Fruit fly (Drosophila melanogaster) whole organism, prepupa: ENCODE data around the gene CG8100.
A peak's percentile ranks its signal among the peaks of the same experiment; 100 is the strongest.

ENCODE experiments used
- CG10631 ChIP-seq: fragments of 200-800 bp; sonication (Bioruptor generic); optimal IDR thresholded peaks from 2 replicates; lab custom pipeline; 2016; ENCODE audit warnings: missing biosample characterization, missing genetic modification characterization
- CG10669 ChIP-seq: fragments of 200-800 bp; sonication (Bioruptor generic); optimal IDR thresholded peaks from 3 replicates; lab custom pipeline; 2018; ENCODE audit warnings: missing biosample characterization, mild to moderate bottlenecking, missing genetic modification characterization, moderate library complexity
- CG11294 ChIP-seq: fragments of 200-800 bp; sonication (Bioruptor generic); IDR thresholded peaks from 2 replicates; pipeline ENCODE4 v1.3.6; 2022; ENCODE audit warnings: missing biosample characterization, missing genetic modification characterization
- CG11902 ChIP-seq: fragments of 200-800 bp; sonication (Bioruptor generic); optimal IDR thresholded peaks from 3 replicates; lab custom pipeline; 2016; ENCODE audit warnings: missing biosample characterization, missing genetic modification characterization
- CG15336 ChIP-seq: fragments of 200-800 bp; sonication (Bioruptor generic); IDR thresholded peaks from 2 replicates; pipeline ENCODE4 v1.3.6; 2022; ENCODE audit warnings: missing biosample characterization, missing genetic modification characterization
- CG1621 ChIP-seq: fragments of 200-800 bp; sonication (Bioruptor generic); optimal IDR thresholded peaks from 3 replicates; lab custom pipeline; 2018; ENCODE audit warnings: missing biosample characterization, mild to moderate bottlenecking, missing genetic modification characterization
- CG16779 ChIP-seq: fragments of 200-800 bp; sonication (Bioruptor generic); optimal IDR thresholded peaks from 3 replicates; lab custom pipeline; 2017; ENCODE audit warnings: missing biosample characterization, mild to moderate bottlenecking, missing genetic modification characterization
- CG3032 ChIP-seq: fragments of 200-800 bp; optimal IDR thresholded peaks from 2 replicates; lab custom pipeline; 2019; ENCODE audit warnings: missing biosample characterization, mild to moderate bottlenecking, missing genetic modification characterization, moderate library complexity
- CG31627 ChIP-seq: fragments of 200-800 bp; sonication (Bioruptor generic); optimal IDR thresholded peaks from 3 replicates; lab custom pipeline; 2016; ENCODE audit warnings: missing biosample characterization, missing genetic modification characterization
- CG32006 ChIP-seq: fragments of 200-800 bp; sonication (Bioruptor generic); optimal IDR thresholded peaks from 3 replicates; lab custom pipeline; 2017; ENCODE audit warnings: missing biosample characterization, mild to moderate bottlenecking, missing genetic modification characterization
- CG34406 ChIP-seq: fragments of 200-800 bp; sonication (Bioruptor generic); optimal IDR thresholded peaks from 3 replicates; lab custom pipeline; 2016; ENCODE audit warnings: missing biosample characterization, missing genetic modification characterization
- CG6276 ChIP-seq: fragments of 200-800 bp; sonication (Bioruptor generic); optimal IDR thresholded peaks from 2 replicates; lab custom pipeline; 2017; ENCODE audit warnings: missing biosample characterization, mild to moderate bottlenecking, missing genetic modification characterization
- CG6792 ChIP-seq: fragments of 200-800 bp; sonication (Bioruptor generic); optimal IDR thresholded peaks from 3 replicates; lab custom pipeline; 2016; ENCODE audit warnings: missing biosample characterization, missing genetic modification characterization
- CG6854 ChIP-seq: fragments of 200-800 bp; sonication (Bioruptor generic); optimal IDR thresholded peaks from 2 replicates; lab custom pipeline; 2017; ENCODE audit warnings: missing biosample characterization, mild to moderate bottlenecking, missing genetic modification characterization
- CG8119 ChIP-seq: fragments of 200-800 bp; sonication (Bioruptor generic); IDR thresholded peaks from 3 replicates; pipeline ENCODE4 v1.3.6; 2022; ENCODE audit warnings: missing biosample characterization, missing genetic modification characterization
- CG8319 ChIP-seq: fragments of 200-800 bp; sonication (Bioruptor generic); optimal IDR thresholded peaks from 3 replicates; lab custom pipeline; 2016; ENCODE audit warnings: missing biosample characterization, missing genetic modification characterization
- CG8632 ChIP-seq: fragments of 200-800 bp; sonication (Bioruptor generic); optimal IDR thresholded peaks from 3 replicates; lab custom pipeline; 2016; ENCODE audit warnings: missing biosample characterization, missing genetic modification characterization
- CG9139 ChIP-seq: fragments of 200-800 bp; sonication (Bioruptor generic); optimal IDR thresholded peaks from 3 replicates; lab custom pipeline; 2017; ENCODE audit warnings: missing biosample characterization, mild to moderate bottlenecking, missing genetic modification characterization
- Eip75B ChIP-seq: fragments of 200-800 bp; sonication (Bioruptor generic); optimal IDR thresholded peaks from 3 replicates; lab custom pipeline; 2016; ENCODE audit warnings: missing biosample characterization, missing genetic modification characterization
- Eip78C ChIP-seq: fragments of 200-800 bp; sonication (Bioruptor generic); peaks from one replicate; lab custom pipeline; 2016; ENCODE audit warnings: missing biosample characterization, missing genetic modification characterization
- Eip93F ChIP-seq: fragments of 200-800 bp; sonication (Bioruptor generic); optimal IDR thresholded peaks from 2 replicates; lab custom pipeline; 2016; ENCODE audit warnings: missing biosample characterization, mild to moderate bottlenecking, missing genetic modification characterization
- Gug ChIP-seq: fragments of 200-800 bp; sonication (Bioruptor generic); IDR thresholded peaks from 2 replicates; pipeline ENCODE4 v1.3.6; 2022; ENCODE audit warnings: missing biosample characterization, missing genetic modification characterization
- Hr38 ChIP-seq: sonication (Bioruptor generic); optimal IDR thresholded peaks from 2 replicates; lab custom pipeline; 2016; ENCODE audit warnings: missing biosample characterization, missing genetic modification characterization
- Hr39 ChIP-seq: fragments of 200-800 bp; sonication (Bioruptor generic); optimal IDR thresholded peaks from 2 replicates; lab custom pipeline; 2016; ENCODE audit warnings: missing biosample characterization, missing genetic modification characterization
- Hr4 ChIP-seq: fragments of 200-800 bp; sonication (Bioruptor generic); optimal IDR thresholded peaks from 3 replicates; lab custom pipeline; 2016; ENCODE audit warnings: missing biosample characterization, missing genetic modification characterization
- Lpt ChIP-seq: fragments of 200-800 bp; sonication (Bioruptor generic); optimal IDR thresholded peaks from 3 replicates; lab custom pipeline; 2016; ENCODE audit warnings: missing biosample characterization, missing genetic modification characterization
- Met ChIP-seq: fragments of 200-800 bp; sonication (Bioruptor generic); optimal IDR thresholded peaks from 3 replicates; lab custom pipeline; 2016; ENCODE audit warnings: missing biosample characterization, missing genetic modification characterization
- Sox102F ChIP-seq: fragments of 200-800 bp; sonication (Bioruptor generic); optimal IDR thresholded peaks from 2 replicates; lab custom pipeline; 2016; ENCODE audit warnings: missing biosample characterization, mild to moderate bottlenecking, missing genetic modification characterization
- Sox15 ChIP-seq: fragments of 200-800 bp; sonication (Bioruptor generic); optimal IDR thresholded peaks from 3 replicates; lab custom pipeline; 2016; ENCODE audit warnings: missing biosample characterization, missing genetic modification characterization
- achi ChIP-seq: fragments of 200-800 bp; sonication (Bioruptor generic); optimal IDR thresholded peaks from 3 replicates; lab custom pipeline; 2016; ENCODE audit warnings: missing biosample characterization, missing genetic modification characterization
- acj6 ChIP-seq: fragments of 200-800 bp; sonication (Bioruptor generic); optimal IDR thresholded peaks from 3 replicates; lab custom pipeline; 2016; ENCODE audit warnings: missing biosample characterization, missing genetic modification characterization
- cyc ChIP-seq: fragments of 200-800 bp; sonication (Bioruptor generic); optimal IDR thresholded peaks from 3 replicates; lab custom pipeline; 2016; ENCODE audit warnings: missing biosample characterization, missing genetic modification characterization
- dac ChIP-seq: fragments of 200-800 bp; sonication (Bioruptor generic); optimal IDR thresholded peaks from 2 replicates; lab custom pipeline; 2017; ENCODE audit warnings: missing biosample characterization, mild to moderate bottlenecking, missing genetic modification characterization
- dsx ChIP-seq: fragments of 200-800 bp; optimal IDR thresholded peaks from 3 replicates; lab custom pipeline; 2019; ENCODE audit warnings: missing biosample characterization, mild to moderate bottlenecking, missing genetic modification characterization, moderate library complexity; ENCODE audit not compliant: poor library complexity, severe bottlenecking
- eg ChIP-seq: fragments of 200-800 bp; sonication (Bioruptor generic); IDR thresholded peaks from 3 replicates; pipeline ENCODE4 v1.3.6; 2022; ENCODE audit warnings: missing biosample characterization, missing genetic modification characterization
- fd59A ChIP-seq: fragments of 200-800 bp; sonication (Bioruptor generic); optimal IDR thresholded peaks from 2 replicates; lab custom pipeline; 2017; ENCODE audit warnings: missing biosample characterization, mild to moderate bottlenecking, missing genetic modification characterization, missing genetic modification reagents
- fkh ChIP-seq: fragments of 200-800 bp; sonication (Bioruptor generic); optimal IDR thresholded peaks from 3 replicates; lab custom pipeline; 2017; ENCODE audit warnings: missing biosample characterization, mild to moderate bottlenecking, missing genetic modification characterization, moderate library complexity
- lz ChIP-seq: fragments of 200-800 bp; sonication (Bioruptor generic); optimal IDR thresholded peaks from 3 replicates; lab custom pipeline; 2016; ENCODE audit warnings: missing biosample characterization, missing genetic modification characterization
- net ChIP-seq: fragments of 200-800 bp; sonication (Bioruptor generic); optimal IDR thresholded peaks from 3 replicates; lab custom pipeline; 2016; ENCODE audit warnings: missing biosample characterization, missing genetic modification characterization
- pdm3 ChIP-seq: fragments of 200-800 bp; sonication (Bioruptor generic); optimal IDR thresholded peaks from 3 replicates; lab custom pipeline; 2016; ENCODE audit warnings: missing biosample characterization, missing genetic modification characterization
- salr ChIP-seq, 2 experiments: fragments of 200-800 bp; sonication (Bioruptor generic); optimal IDR thresholded peaks; 3 replicates each; lab custom pipeline; 2016 to 2018; ENCODE audit warnings: missing biosample characterization in 2 of 2, missing genetic modification characterization in 2 of 2, mild to moderate bottlenecking in 1 of 2
- spab ChIP-seq: fragments of 200-800 bp; sonication (Bioruptor generic); optimal IDR thresholded peaks from 2 replicates; lab custom pipeline; 2017; ENCODE audit warnings: missing biosample characterization, mild to moderate bottlenecking, missing genetic modification characterization, missing genetic modification reagents
- ss ChIP-seq, 2 experiments: fragments of 200-800 bp; sonication (Bioruptor generic); optimal IDR thresholded peaks; 2 replicates in 1 of 2; 3 replicates in 1 of 2; lab custom pipeline; 2017 to 2018; ENCODE audit warnings: mild to moderate bottlenecking in 2 of 2, missing biosample characterization in 2 of 2, missing genetic modification characterization in 2 of 2, moderate library complexity in 1 of 2
- svp ChIP-seq: fragments of 200-800 bp; sonication (Bioruptor generic); peaks from one replicate; lab custom pipeline; 2016; ENCODE audit warnings: missing biosample characterization, missing genetic modification characterization
- topi ChIP-seq: fragments of 200-800 bp; sonication (Bioruptor generic); optimal IDR thresholded peaks from 3 replicates; lab custom pipeline; 2016; ENCODE audit warnings: missing biosample characterization, missing genetic modification characterization
- vri ChIP-seq: fragments of 200-800 bp; sonication (Bioruptor generic); optimal IDR thresholded peaks from 3 replicates; lab custom pipeline; 2016; ENCODE audit warnings: missing biosample characterization, mild to moderate bottlenecking, missing genetic modification characterization

The CG8100 gene

dm6 chr3L:14049620-14050253 is 33.7 kb upstream of the CG8100 start, which contains the start of gene Neurl4 (continued):
- no peak for TF ChIP-seq topi (GFP tag; lab: Kevin White, UChicago)
- TF ChIP-seq svp (GFP tag; lab: Kevin White, UChicago): no peak
- peak; percentile 30 for TF ChIP-seq CG11902
- no peak for TF ChIP-seq pdm3 (GFP tag; lab: Kevin White, UChicago)
- TF ChIP-seq fd59A (GFP tag; lab: Kevin White, UChicago): peak; percentile 48
- peak; percentile 93 for TF ChIP-seq Eip78C (GFP tag; lab: Kevin White, UChicago)
- TF ChIP-seq Hr39 (GFP tag; lab: Kevin White, UChicago): no peak
- no peak for TF ChIP-seq CG9139 (GFP tag; lab: Kevin White, UChicago)
- TF ChIP-seq vri: no peak
- TF ChIP-seq Sox102F (GFP tag; lab: Kevin White, UChicago): no peak
- TF ChIP-seq Met (GFP tag; lab: Kevin White, UChicago): no peak
- TF ChIP-seq CG10631 (GFP tag; lab: Kevin White, UChicago): no peak
- peak; percentile 83 for TF ChIP-seq Gug (GFP tag; lab: Robert Waterston, UW)
- no peak for TF ChIP-seq CG10669
- peak; percentile 76 for TF ChIP-seq eg (GFP tag; lab: Robert Waterston, UW)
- no peak for TF ChIP-seq CG6792 (GFP tag; lab: Kevin White, UChicago)
- no peak for TF ChIP-seq achi
- TF ChIP-seq CG8319 (GFP tag; lab: Kevin White, UChicago): no peak
- no peak for TF ChIP-seq Hr38 (GFP tag; lab: Kevin White, UChicago)
- peak; percentile 80 for TF ChIP-seq CG15336
- no peak for TF ChIP-seq Eip93F (GFP tag; lab: Kevin White, UChicago)
- peak; percentile 74 for TF ChIP-seq CG3032
- TF ChIP-seq lz (GFP tag; lab: Kevin White, UChicago): no peak
- TF ChIP-seq, all 60 proteins: peak for 19

- TF ChIP-seq Hr39 (GFP tag; lab: Kevin White, UChicago): peak; percentile 85
- TF ChIP-seq acj6 (GFP tag; lab: Kevin White, UChicago): peak; percentile 34
- TF ChIP-seq CG6276: no peak
- TF ChIP-seq net: peak; percentile 54
- peak; percentile 28; the same call in 1 of the 2 replicates for TF ChIP-seq CG15336
- peak; percentile 65 for TF ChIP-seq Met (GFP tag; lab: Kevin White, UChicago)
- no peak for TF ChIP-seq vri
- no peak for TF ChIP-seq CG9139 (GFP tag; lab: Kevin White, UChicago)
- no peak for TF ChIP-seq Sox102F (GFP tag; lab: Kevin White, UChicago)
- TF ChIP-seq CG10669: peak; percentile 56
- TF ChIP-seq CG3032: peak; percentile 67
- peak; percentile 17 for TF ChIP-seq CG34406 (GFP tag; lab: Kevin White, UChicago)
- no peak for TF ChIP-seq CG16779
- TF ChIP-seq fkh (GFP tag; lab: Kevin White, UChicago): peak; percentile 82
- no peak for TF ChIP-seq salr (GFP tag; optimal IDR thresholded peaks at IDR 0.05; lab: Kevin White, UChicago)
- TF ChIP-seq CG6792 (GFP tag; lab: Kevin White, UChicago): peak; percentile 15
- peak in 1 of 2 experiments; percentile 34 for TF ChIP-seq ss (GFP tag; optimal IDR thresholded peaks at IDR 0.05; lab: Kevin White, UChicago)
- peak; percentile 45 for TF ChIP-seq Eip75B (GFP tag; lab: Kevin White, UChicago)
- peak; percentile 73 for TF ChIP-seq Hr4 (GFP tag; lab: Kevin White, UChicago)
- TF ChIP-seq CG8119 (GFP tag; lab: Robert Waterston, UW): peak; percentile 54; the same call in 2 of the 3 replicates
- peak; percentile 84 for TF ChIP-seq CG31627
- TF ChIP-seq Sox15: peak; percentile 51
- peak; percentile 73 for TF ChIP-seq topi (GFP tag; lab: Kevin White, UChicago)
- peak; percentile 87 for TF ChIP-seq cyc (GFP tag; lab: Kevin White, UChicago)
- TF ChIP-seq CG32006 (GFP tag; lab: Kevin White, UChicago): peak; percentile 58
- TF ChIP-seq CG11294 (GFP tag; lab: Robert Waterston, UW): peak; percentile 28; the same call in 1 of the 2 replicates
- TF ChIP-seq dsx (GFP tag; lab: Kevin White, UChicago): peak; percentile 11
- no peak for TF ChIP-seq spab (GFP tag; lab: Kevin White, UChicago)
- TF ChIP-seq CG8632 (GFP tag; lab: Kevin White, UChicago): peak; percentile 13
- TF ChIP-seq lz (GFP tag; lab: Kevin White, UChicago): peak; percentile 75
- peak; percentile 79 for TF ChIP-seq svp (GFP tag; lab: Kevin White, UChicago)
- peak; percentile 47 for TF ChIP-seq CG8319 (GFP tag; lab: Kevin White, UChicago)
- no peak for TF ChIP-seq dac (GFP tag; lab: Kevin White, UChicago)
- TF ChIP-seq pdm3 (GFP tag; lab: Kevin White, UChicago): peak; percentile 70
- no peak for TF ChIP-seq fd59A (GFP tag; lab: Kevin White, UChicago)
- TF ChIP-seq eg (GFP tag; lab: Robert Waterston, UW): peak; percentile 71
- TF ChIP-seq CG6854 (GFP tag; lab: Kevin White, UChicago): no peak
- peak; percentile 27 for TF ChIP-seq CG1621 (tag; lab: Kevin White, UChicago)
- peak; percentile 15 for TF ChIP-seq Lpt (GFP tag; lab: Kevin White, UChicago)
These were observed 32.4 kb upstream of the CG8100 start, which contains the start of gene CG6833 for dm6 chr3L:14050944-14051548. Gene CG6833, plus strand, starts transcription at chr3L:14051206.
